Worm (Caenorhabditis elegans): Measurements from ENCODE around the gene dop-4.

DNA sequence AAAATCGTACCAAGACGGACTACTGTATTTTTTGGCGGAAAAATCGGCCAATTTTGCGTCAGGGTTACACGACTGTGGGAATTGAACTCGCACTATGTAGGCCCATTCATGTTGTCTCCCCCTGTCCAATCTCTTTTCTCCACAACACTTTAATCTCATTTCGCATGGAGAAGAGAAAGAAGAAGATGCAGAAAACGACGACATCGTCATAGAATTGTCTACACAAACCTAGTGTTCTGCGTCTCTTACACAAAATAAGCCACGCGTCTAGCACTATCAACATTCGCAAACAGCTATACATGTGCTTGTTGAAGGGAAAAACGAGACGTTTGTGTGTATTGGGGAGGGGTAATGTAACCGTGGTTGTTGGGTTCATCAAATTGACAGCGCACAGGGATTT, 27.9 kb downstream of the dop-4 start:
- no peak for TF ChIP-seq nhr-11 (tag; optimal IDR thresholded peaks at IDR 0.05)
- no peak for TF ChIP-seq dmd-4 (tag; optimal IDR thresholded peaks at IDR 0.05)
- TF ChIP-seq sma-3 (GFP tag; optimal IDR thresholded peaks at IDR 0.05), result peak; percentile 85
- peak; percentile 61 to 81 for TF ChIP-seq mdl-1 (tag; optimal IDR thresholded peaks at IDR 0.05)
- peak; percentile 16 for TF ChIP-seq nhr-237 (tag; optimal IDR thresholded peaks at IDR 0.05)
- peak; percentile 83 for TF ChIP-seq zag-1 (tag; optimal IDR thresholded peaks at IDR 0.05)
- TF ChIP-seq aly-2 (tag; optimal IDR thresholded peaks at IDR 0.05), result no peak
- peak; percentile 75 for TF ChIP-seq lin-13 (GFP tag; optimal IDR thresholded peaks at IDR 0.05)

All from whole organism, L2 larva.